Worm (Caenorhabditis elegans): ENCODE data around the gene T15H9.4.

T15H9.4 gene

ce11 chrII:9591071-9591470 lies 20.6 kb upstream of the T15H9.4 start, which contains the start of the genes E02H1.1 and tag-124 (continued):
- TF ChIP-seq hlh-17 (GFP tag; optimal IDR thresholded peaks at IDR 0.05; ENCODE audit: borderline replicate concordance) (no peak), nhr-11 (tag; optimal IDR thresholded peaks at IDR 0.05) (peak; percentile 66), nhr-237 (tag; optimal IDR thresholded peaks at IDR 0.05) (no peak), aha-1 (tag; optimal IDR thresholded peaks at IDR 0.05) (no peak), ceh-63 (GFP tag; optimal IDR thresholded peaks at IDR 0.05) (peak; percentile 65), mdl-1 (tag; optimal IDR thresholded peaks at IDR 0.05) (peak in 1 of 2 experiments; percentile 65), ztf-4 (tag; optimal IDR thresholded peaks at IDR 0.05) (peak; percentile 79), snu-23 (GFP tag; optimal IDR thresholded peaks at IDR 0.05) (peak; percentile 91), lin-35 (GFP tag; optimal IDR thresholded peaks at IDR 0.05) (peak; percentile 73 to 76), nhr-20 (tag; optimal IDR thresholded peaks at IDR 0.05) (peak; percentile 94), lin-15B (tag; optimal IDR thresholded peaks at IDR 0.05) (peak; percentile 32), efl-3 (GFP tag; optimal IDR thresholded peaks at IDR 0.05) (peak; percentile 70), irx-1 (tag; optimal IDR thresholded peaks at IDR 0.05) (peak; percentile 97), dsc-1 (tag; optimal IDR thresholded peaks at IDR 0.05) (peak; percentile 96), unc-62 (GFP tag; optimal IDR thresholded peaks at IDR 0.05) (no peak)

DNA sequence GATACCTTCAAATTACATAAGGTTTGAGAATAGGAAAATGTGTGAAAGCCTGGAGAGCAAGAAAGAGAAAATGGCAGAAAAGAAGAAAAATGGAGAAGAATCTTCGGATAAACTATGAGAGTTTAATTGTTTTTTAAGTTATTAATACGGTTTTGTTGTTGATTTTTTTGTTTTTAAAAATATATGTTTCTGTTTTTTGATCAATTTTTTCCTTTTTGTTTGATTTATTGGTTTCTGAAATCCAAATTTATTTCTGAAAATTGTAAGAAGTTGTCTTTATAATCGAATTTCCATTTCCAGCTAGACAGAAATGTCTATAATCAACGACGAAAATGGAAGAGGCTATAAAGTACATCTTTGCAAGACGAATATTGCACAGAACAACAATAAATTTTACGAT lies 18.9 kb upstream of the T15H9.4 start, which contains the start of gene parp-2:
Gene parp-2, plus strand, starts transcription at position 301 of the 400 bp plus-strand sequence.
- TF ChIP-seq efl-3 (GFP tag; optimal IDR thresholded peaks at IDR 0.05) (no peak), pax-3 (tag; optimal IDR thresholded peaks at IDR 0.05) (no peak), egl-13 (tag; optimal IDR thresholded peaks at IDR 0.05) (no peak), vab-15 (tag; optimal IDR thresholded peaks at IDR 0.05) (no peak), ceh-88 (GFP tag; IDR thresholded peaks at IDR 0.05) (no peak), fkh-10 (GFP tag; optimal IDR thresholded peaks at IDR 0.05) (no peak), unc-62 (GFP tag; optimal IDR thresholded peaks at IDR 0.05) (no peak), nhr-84 (tag; optimal IDR thresholded peaks at IDR 0.05) (no peak), snu-23 (GFP tag; optimal IDR thresholded peaks at IDR 0.05) (no peak), ceh-82 (tag; optimal IDR thresholded peaks at IDR 0.05) (no peak), blmp-1 (tag; optimal IDR thresholded peaks at IDR 0.05) (no peak), unc-98 (GFP tag; IDR thresholded peaks at IDR 0.05) (no peak), xbp-1 (tag; optimal IDR thresholded peaks at IDR 0.05) (no peak), nhr-85 (tag) (no peak), ceh-63 (GFP tag; optimal IDR thresholded peaks at IDR 0.05) (no peak), efl-1 (optimal IDR thresholded peaks at IDR 0.05) (no peak), efl-1 (GFP tag; optimal IDR thresholded peaks at IDR 0.05 in 1 of 2) (no peak), sup-37 (GFP tag; optimal IDR thresholded peaks at IDR 0.05) (no peak), skn-1 (tag; optimal IDR thresholded peaks at IDR 0.05) (no peak), fkh-4 (tag; optimal IDR thresholded peaks at IDR 0.05; ENCODE audit: borderline replicate concordance) (no peak), hlh-4 (tag; optimal IDR thresholded peaks at IDR 0.05) (no peak)

- TF ChIP-seq unc-130 (tag; optimal IDR thresholded peaks at IDR 0.05) (no peak), C04F5.9 (tag; optimal IDR thresholded peaks at IDR 0.05) (no peak), lin-14 (GFP tag; optimal IDR thresholded peaks at IDR 0.05) (no peak), efl-3 (GFP tag; optimal IDR thresholded peaks at IDR 0.05) (no peak), mef-2 (tag; optimal IDR thresholded peaks at IDR 0.05) (no peak), irx-1 (tag; optimal IDR thresholded peaks at IDR 0.05) (no peak), pqm-1 (tag; optimal IDR thresholded peaks at IDR 0.05) (no peak), lin-13 (GFP tag; optimal IDR thresholded peaks at IDR 0.05) (no peak), ceh-63 (GFP tag; optimal IDR thresholded peaks at IDR 0.05) (no peak), unc-62 (GFP tag; optimal IDR thresholded peaks at IDR 0.05) (no peak), nhr-20 (tag; optimal IDR thresholded peaks at IDR 0.05) (no peak), mep-1 (tag; optimal IDR thresholded peaks at IDR 0.05) (no peak), rnt-1 (tag; optimal IDR thresholded peaks at IDR 0.05) (no peak), lsy-2 (tag; optimal IDR thresholded peaks at IDR 0.05) (no peak), xbp-1 (tag; optimal IDR thresholded peaks at IDR 0.05) (no peak)
Measured at ce11 chrII:9594924-9595323, 16.7 kb upstream of the T15H9.4 start, which contains the start of gene E02H1.5. E02H1.5 (plus strand) TSS chrII:9595224.
